Worm (Caenorhabditis elegans) whole organism, L4/young adult: ENCODE measurements around the gene Y54B9A.1.

Experiments used
- dao-5 ChIP-seq: sonication (generic microtip); optimal IDR thresholded peaks from 2 replicates; lab custom pipeline; 2016; ENCODE audit warnings: missing genotype, missing genetic modification characterization, moderate library complexity, missing compliant biosample characterization
- him-1 ChIP-seq: sonication (generic microtip); optimal IDR thresholded peaks from 2 replicates; lab custom pipeline; 2016; ENCODE audit warnings: missing genotype, missing genetic modification reagents, missing genetic modification characterization, missing compliant biosample characterization

DNA sequence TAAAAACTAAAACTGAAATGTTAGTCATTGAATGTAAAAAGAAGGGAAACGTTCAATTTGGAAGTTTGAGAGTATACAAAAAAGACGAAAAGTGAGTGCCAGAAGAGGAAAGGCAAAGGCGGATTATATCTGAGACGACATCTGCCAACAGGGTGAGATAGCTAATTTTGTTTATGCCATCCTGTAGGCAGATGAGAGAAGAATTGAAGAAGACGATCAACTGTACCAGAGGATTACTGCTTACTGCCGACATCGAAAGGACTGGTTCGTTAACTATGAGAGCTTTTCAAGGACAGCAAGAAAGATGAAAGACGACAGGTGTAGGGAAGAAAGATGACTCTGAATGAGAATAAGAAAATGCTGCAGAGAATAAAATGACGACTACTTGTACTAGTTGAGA, 15.8 kb downstream of the Y54B9A.1 start:
- TF ChIP-seq him-1 (tag; lab: Kevin White, UChicago) (no peak), dao-5 (tag; lab: Kevin White, UChicago) (no peak)
